Fruit fly (Drosophila melanogaster) whole organism: ENCODE data around the gene CG32817.

Experiments used
- CG8478 ChIP-seq: fragments of >200 bp; optimal IDR thresholded peaks from 2 replicates; lab custom pipeline; 2018; ENCODE audit warnings: inconsistent platforms
- psq ChIP-seq: fragments of >200 bp; optimal IDR thresholded peaks from 2 replicates; lab custom pipeline; 2017

DNA sequence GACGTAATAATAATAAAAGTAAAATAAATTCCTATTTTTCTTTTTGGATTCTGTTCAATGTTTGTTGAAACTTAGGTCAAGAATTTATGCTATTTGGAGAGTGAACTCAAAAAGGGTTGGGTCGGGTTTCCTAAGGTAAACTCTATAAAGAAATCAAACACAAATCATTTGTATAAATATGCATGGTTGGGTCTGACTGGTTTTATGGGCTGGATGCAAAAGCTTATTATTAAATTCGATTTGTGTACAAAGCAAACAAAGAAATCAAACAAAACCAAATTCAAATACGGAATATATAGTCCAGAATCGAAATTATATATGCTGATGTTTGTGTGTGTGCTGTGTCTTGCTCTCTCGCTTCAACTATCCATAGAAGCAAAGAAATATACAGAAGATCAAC lies 36.8 kb downstream of the CG32817 start:
- TF ChIP-seq psq (lab: Kevin White, UChicago) (no peak), CG8478 (no peak)
